Fruit fly (Drosophila melanogaster): ENCODE measurements around the gene slp1.

- TF ChIP-seq CG32264 (GFP tag; optimal IDR thresholded peaks at IDR 0.05) (no peak), woc (GFP tag; optimal IDR thresholded peaks at IDR 0.05) (no peak), psq (GFP tag; optimal IDR thresholded peaks at IDR 0.05) (peak; percentile 22), h (GFP tag; optimal IDR thresholded peaks at IDR 0.05) (peak; percentile 59), Rel (GFP tag; optimal IDR thresholded peaks at IDR 0.05) (no peak), Rel (tag; optimal IDR thresholded peaks at IDR 0.05) (no peak), dsf (GFP tag; optimal IDR thresholded peaks at IDR 0.05; ENCODE audit: borderline replicate concordance) (no peak), brk (GFP tag; optimal IDR thresholded peaks at IDR 0.05) (no peak)
These were observed 32.6 kb downstream of the slp1 start for dm6 chr2L:3858118-3858517.

All from whole organism, wandering third instar larva.